Worm (Caenorhabditis elegans): ENCODE data around the gene skr-4.

skr-4 gene

ce11 chrV:19897557-19897956 lies 26.5 kb upstream of the skr-4 start (continued):
- TF ChIP-seq hlh-30 (tag; optimal IDR thresholded peaks at IDR 0.05; ENCODE audit: insufficient read depth): peak; percentile 17
- no peak for TF ChIP-seq ttx-3 (tag; optimal IDR thresholded peaks at IDR 0.05)
- no peak for TF ChIP-seq ceh-2 (tag; optimal IDR thresholded peaks at IDR 0.05)
- no peak for TF ChIP-seq tbx-7 (tag; optimal IDR thresholded peaks at IDR 0.05)
- TF ChIP-seq ets-4 (tag; optimal IDR thresholded peaks at IDR 0.05): no peak
- TF ChIP-seq mec-3 (tag; optimal IDR thresholded peaks at IDR 0.05; ENCODE audit: borderline replicate concordance): no peak
- TF ChIP-seq pat-9 (tag; optimal IDR thresholded peaks at IDR 0.05): no peak
- peak; percentile 49 for TF ChIP-seq ceh-31 (tag; optimal IDR thresholded peaks at IDR 0.05)
- TF ChIP-seq elt-2 (tag; optimal IDR thresholded peaks at IDR 0.05): no peak
- TF ChIP-seq unc-55 (GFP tag; optimal IDR thresholded peaks at IDR 0.05): peak; percentile 81
- no peak for TF ChIP-seq ceh-30 (tag; optimal IDR thresholded peaks at IDR 0.05)
- TF ChIP-seq ztf-16 (tag; optimal IDR thresholded peaks at IDR 0.05): no peak
- no peak for TF ChIP-seq fax-1 (tag; optimal IDR thresholded peaks at IDR 0.05)
- no peak for TF ChIP-seq dve-1 (tag; optimal IDR thresholded peaks at IDR 0.05)
- TF ChIP-seq unc-42 (tag; optimal IDR thresholded peaks at IDR 0.05): peak; percentile 30

- TF ChIP-seq ceh-2 (tag; optimal IDR thresholded peaks at IDR 0.05): no peak
- peak; percentile 41 for TF ChIP-seq elt-2 (tag; optimal IDR thresholded peaks at IDR 0.05)
These were observed 26.0 kb upstream of the skr-4 start for ce11 chrV:19897982-19898381.

ce11 chrV:19899167-19899566 lies 24.9 kb upstream of the skr-4 start, which contains the start of gene Y116F11B.14:
Gene Y116F11B.14, plus strand, starts transcription at chrV:19899467.
- TF ChIP-seq pax-1 (tag; optimal IDR thresholded peaks at IDR 0.05) (no peak), madf-2 (tag; optimal IDR thresholded peaks at IDR 0.05) (no peak), hlh-13 (GFP tag; optimal IDR thresholded peaks at IDR 0.05) (no peak), unc-42 (tag; optimal IDR thresholded peaks at IDR 0.05) (no peak), nhr-232 (tag; optimal IDR thresholded peaks at IDR 0.05) (no peak), nfya-1 (tag; optimal IDR thresholded peaks at IDR 0.05) (no peak), rnt-1 (tag; optimal IDR thresholded peaks at IDR 0.05) (no peak), ceh-34 (tag; optimal IDR thresholded peaks at IDR 0.05) (no peak), ceh-22 (tag; optimal IDR thresholded peaks at IDR 0.05) (no peak), F13H6.1 (tag; optimal IDR thresholded peaks at IDR 0.05) (no peak), pqm-1 (tag; optimal IDR thresholded peaks at IDR 0.05) (no peak), K09A11.1 (tag; optimal IDR thresholded peaks at IDR 0.05; ENCODE audit: insufficient read depth) (no peak), elt-4 (tag; optimal IDR thresholded peaks at IDR 0.05) (no peak), unc-55 (GFP tag; optimal IDR thresholded peaks at IDR 0.05) (no peak), unc-3 (GFP tag; conservative IDR thresholded peaks at IDR 0.05) (no peak), unc-3 (tag; optimal IDR thresholded peaks at IDR 0.05) (no peak), fkh-10 (GFP tag; optimal IDR thresholded peaks at IDR 0.05) (no peak)

ce11 chrV:19901826-19902225 lies 22.2 kb upstream of the skr-4 start:
- TF ChIP-seq ceh-48 (tag; optimal IDR thresholded peaks at IDR 0.05) (peak; percentile 61), npax-4 (tag; optimal IDR thresholded peaks at IDR 0.05) (no peak)

ce11 chrV:19904790-19905189 lies 19.2 kb upstream of the skr-4 start:
- no peak for TF ChIP-seq lin-11 (tag; optimal IDR thresholded peaks at IDR 0.05)
- peak; percentile 75 for TF ChIP-seq ceh-48 (tag; optimal IDR thresholded peaks at IDR 0.05)

- no peak for TF ChIP-seq ceh-45 (GFP tag; IDR thresholded peaks at IDR 0.05)
- no peak for TF ChIP-seq che-1 (tag; optimal IDR thresholded peaks at IDR 0.05)
- no peak for TF ChIP-seq rnt-1 (tag; optimal IDR thresholded peaks at IDR 0.05)
- no peak for TF ChIP-seq ceh-31 (tag; optimal IDR thresholded peaks at IDR 0.05)
- peak; percentile 79 for TF ChIP-seq ceh-48 (tag; optimal IDR thresholded peaks at IDR 0.05)
- no peak for TF ChIP-seq ceh-19 (GFP tag; optimal IDR thresholded peaks at IDR 0.05)
- no peak for TF ChIP-seq ceh-30 (tag; optimal IDR thresholded peaks at IDR 0.05)
- TF ChIP-seq pax-1 (tag; optimal IDR thresholded peaks at IDR 0.05): no peak
These were observed 18.0 kb upstream of the skr-4 start for ce11 chrV:19905988-19906387.
